Worm (Caenorhabditis elegans) whole organism, L1 larva: ENCODE results near the gene nphp-4.

Experiments
- F16B12.6 ChIP-seq: fragments of 150-350 bp; optimal IDR thresholded peaks from 2 replicates; lab custom pipeline; 2014; ENCODE audit warnings: missing biosample characterization, missing genetic modification characterization
- egl-13 ChIP-seq: sonication (generic microtip); optimal IDR thresholded peaks from 2 replicates; lab custom pipeline; 2016; ENCODE audit warnings: missing genotype, missing genetic modification reagents, missing genetic modification characterization, missing compliant biosample characterization
- fkh-10 ChIP-seq: sonication (generic microtip); optimal IDR thresholded peaks from 2 replicates; lab custom pipeline; 2017; ENCODE audit warnings: missing biosample characterization, missing genetic modification reagents, missing genetic modification characterization
- irx-1 ChIP-seq: sonication (generic microtip); optimal IDR thresholded peaks from 2 replicates; lab custom pipeline; 2016; ENCODE audit warnings: missing genetic modification characterization, missing compliant biosample characterization
- jun-1 ChIP-seq: fragments of 150-350 bp; optimal IDR thresholded peaks from 2 replicates; lab custom pipeline; 2014; ENCODE audit warnings: missing biosample characterization, missing genetic modification reagents, missing genetic modification characterization
- lin-13 ChIP-seq: fragments of 150-350 bp; optimal IDR thresholded peaks from 2 replicates; lab custom pipeline; 2014; ENCODE audit warnings: missing biosample characterization, missing genetic modification reagents, missing genetic modification characterization
- lin-39 ChIP-seq: fragments of 150-350 bp; optimal IDR thresholded peaks from 2 replicates; lab custom pipeline; 2014; ENCODE audit warnings: missing biosample characterization, missing genetic modification reagents, missing genetic modification characterization
- mab-9 ChIP-seq: fragments of 200-800 bp; sonication (Bioruptor generic); IDR thresholded peaks from 2 replicates; pipeline ENCODE4 v1.3.6; 2022; ENCODE audit warnings: missing genetic modification reagents, missing genetic modification characterization, missing compliant biosample characterization
- mdl-1 ChIP-seq, 2 experiments: fragments of 150-350 bp; optimal IDR thresholded peaks; 2 replicates each; lab custom pipeline; 2014 to 2017; ENCODE audit warnings: missing biosample characterization in 2 of 2, missing genetic modification characterization in 2 of 2, inconsistent platforms in 1 of 2
- xbp-1 ChIP-seq: sonication (generic microtip); optimal IDR thresholded peaks from 2 replicates; lab custom pipeline; 2016; ENCODE audit warnings: missing genetic modification characterization, missing compliant biosample characterization

DNA sequence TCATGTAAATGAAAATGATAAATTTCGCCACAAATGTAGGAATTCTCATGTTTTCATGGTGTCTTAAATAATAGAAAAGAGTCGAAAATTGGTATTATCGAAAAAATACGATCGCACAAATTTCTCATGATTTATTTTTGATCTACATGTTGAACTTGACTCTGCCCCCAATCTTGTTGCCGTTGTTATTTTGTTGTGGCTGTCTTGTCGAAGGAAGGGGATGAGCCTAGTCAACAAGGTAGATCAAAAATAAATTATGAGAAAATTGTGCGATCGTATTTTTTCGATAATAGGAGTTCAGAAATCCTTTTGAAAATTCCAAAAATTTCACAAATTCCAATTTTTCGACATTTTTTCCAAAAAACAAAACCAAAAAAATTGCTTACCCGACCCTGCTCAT is 28.0 kb downstream of the nphp-4 start:
- no peak for TF ChIP-seq egl-13 (tag; lab: Kevin White, UChicago)
- TF ChIP-seq lin-13 (GFP tag; lab: Kevin White, UChicago): no peak
- TF ChIP-seq jun-1: no peak
- no peak for TF ChIP-seq irx-1 (tag; lab: Kevin White, UChicago)
- no peak for TF ChIP-seq xbp-1 (tag; lab: Kevin White, UChicago)
- no peak for TF ChIP-seq lin-39
- TF ChIP-seq mdl-1 (tag; optimal IDR thresholded peaks at IDR 0.05; lab: Kevin White, UChicago): no peak
- no peak for TF ChIP-seq fkh-10 (GFP tag; lab: Kevin White, UChicago)
- TF ChIP-seq F16B12.6 (tag; lab: Kevin White, UChicago): no peak
- no peak for TF ChIP-seq mab-9 (GFP tag; lab: Robert Waterston, UW)
